Fruit fly (Drosophila melanogaster) whole organism, embryonic: ENCODE results near the gene CG5191.

Experiments
- BEAF-32 ChIP-seq: fragments of 200-800 bp; sonication (Bioruptor generic); optimal IDR thresholded peaks from 3 replicates; lab custom pipeline; 2017; ENCODE audit warnings: missing biosample characterization, missing genetic modification characterization, mild to moderate bottlenecking, moderate library complexity, missing genetic modification reagents
- Blimp-1 ChIP-seq: fragments of 200-800 bp; sonication (Bioruptor generic); optimal IDR thresholded peaks from 3 replicates; lab custom pipeline; 2018; ENCODE audit warnings: missing biosample characterization, missing genetic modification characterization, mild to moderate bottlenecking, moderate library complexity, missing genetic modification reagents
- CG10267 ChIP-seq: fragments of 200-800 bp; sonication (Bioruptor generic); optimal IDR thresholded peaks from 2 replicates; lab custom pipeline; 2018; ENCODE audit warnings: missing biosample characterization, mild to moderate bottlenecking, missing genetic modification characterization, moderate library complexity
- CG11093 ChIP-seq: fragments of 200-800 bp; sonication (Bioruptor generic); IDR thresholded peaks from 3 replicates; pipeline ENCODE4 v1.3.6; 2022; ENCODE audit warnings: missing biosample characterization, missing genetic modification characterization
- CG12104 ChIP-seq: fragments of 200-800 bp; sonication (Bioruptor generic); optimal IDR thresholded peaks from 3 replicates; lab custom pipeline; 2016; ENCODE audit warnings: missing biosample characterization, missing genetic modification characterization
- CG12155 ChIP-seq: fragments of 200-800 bp; sonication (Bioruptor generic); optimal IDR thresholded peaks from 3 replicates; lab custom pipeline; 2016; ENCODE audit warnings: missing biosample characterization, missing genetic modification characterization
- CG1233 ChIP-seq: fragments of 200-800 bp; sonication (Bioruptor generic); optimal IDR thresholded peaks from 4 replicates; lab custom pipeline; 2018; ENCODE audit warnings: missing biosample characterization, mild to moderate bottlenecking, missing genetic modification characterization
- CG13296 ChIP-seq: fragments of 200-800 bp; sonication (Bioruptor generic); optimal IDR thresholded peaks from 3 replicates; lab custom pipeline; 2018; ENCODE audit warnings: missing biosample characterization, mild to moderate bottlenecking, missing genetic modification characterization
- CG13424 ChIP-seq: fragments of 200-800 bp; sonication (Bioruptor generic); optimal IDR thresholded peaks from 2 replicates; lab custom pipeline; 2019; ENCODE audit warnings: missing biosample characterization, mild to moderate bottlenecking, missing genetic modification characterization, moderate library complexity
- CG13775 ChIP-seq: fragments of 200-800 bp; sonication (Bioruptor generic); optimal IDR thresholded peaks from 3 replicates; lab custom pipeline; 2017; ENCODE audit warnings: missing biosample characterization, mild to moderate bottlenecking, missing genetic modification characterization
- CG15601 ChIP-seq: fragments of 200-800 bp; sonication (Bioruptor generic); optimal IDR thresholded peaks from 3 replicates; lab custom pipeline; 2019; ENCODE audit warnings: missing biosample characterization, mild to moderate bottlenecking, missing genetic modification characterization, moderate library complexity
- CG16815 ChIP-seq: fragments of 200-800 bp; sonication (Bioruptor generic); optimal IDR thresholded peaks from 3 replicates; lab custom pipeline; 2017; ENCODE audit warnings: missing biosample characterization, mild to moderate bottlenecking, missing genetic modification characterization
- CG17385 ChIP-seq: fragments of 200-800 bp; sonication (Bioruptor generic); optimal IDR thresholded peaks from 3 replicates; lab custom pipeline; 2018; ENCODE audit warnings: missing biosample characterization, mild to moderate bottlenecking, missing genetic modification characterization
- CG34224 ChIP-seq: fragments of 200-800 bp; sonication (Bioruptor generic); IDR thresholded peaks from 3 replicates; pipeline ENCODE4 v1.3.6; 2022; ENCODE audit warnings: missing biosample characterization, missing genetic modification characterization; ENCODE audit not compliant: partially characterized antibody
- CG5180 ChIP-seq: fragments of 200-800 bp; sonication (Bioruptor generic); optimal IDR thresholded peaks from 3 replicates; lab custom pipeline; 2017; ENCODE audit warnings: missing biosample characterization, missing genetic modification characterization, mild to moderate bottlenecking, moderate library complexity, missing genetic modification reagents
- CG6654 ChIP-seq: fragments of 200-800 bp; sonication (Bioruptor generic); optimal IDR thresholded peaks from 2 replicates; lab custom pipeline; 2017; ENCODE audit warnings: missing biosample characterization, mild to moderate bottlenecking, missing genetic modification characterization
- CG6689 ChIP-seq: fragments of 200-800 bp; sonication (Bioruptor generic); IDR thresholded peaks from 2 replicates; pipeline ENCODE4 v1.3.6; 2022; ENCODE audit warnings: missing biosample characterization, missing genetic modification characterization
- CG7372 ChIP-seq: fragments of 200-800 bp; sonication (Bioruptor generic); IDR thresholded peaks from 2 replicates; pipeline ENCODE4 v1.3.6; 2022; ENCODE audit warnings: missing biosample characterization, missing genetic modification characterization
- CG7745 ChIP-seq: fragments of 200-800 bp; sonication (Bioruptor generic); optimal IDR thresholded peaks from 2 replicates; lab custom pipeline; 2018; ENCODE audit warnings: missing biosample characterization, mild to moderate bottlenecking, missing genetic modification characterization, moderate library complexity
- CG8290 ChIP-seq, 3 experiments: fragments of 200-800 bp; sonication (Bioruptor generic); optimal IDR thresholded peaks; 2 replicates each; lab custom pipeline; 2016 to 2019; ENCODE audit warnings: missing biosample characterization in 3 of 3, missing genetic modification characterization in 3 of 3, mild to moderate bottlenecking in 2 of 3, moderate library complexity in 1 of 3
- D19B ChIP-seq: fragments of 200-800 bp; sonication (Bioruptor generic); optimal IDR thresholded peaks from 2 replicates; lab custom pipeline; 2017; ENCODE audit warnings: missing biosample characterization, mild to moderate bottlenecking, missing genetic modification characterization
- Deaf1 ChIP-seq: fragments of 200-800 bp; optimal IDR thresholded peaks from 3 replicates; lab custom pipeline; 2019; ENCODE audit warnings: missing biosample characterization, mild to moderate bottlenecking, missing genetic modification characterization, moderate library complexity
- Drgx ChIP-seq: fragments of 200-800 bp; sonication (Bioruptor generic); IDR thresholded peaks from 2 replicates; pipeline ENCODE4 v1.3.6; 2022; ENCODE audit warnings: missing biosample characterization, missing genetic modification characterization
- E2f2 ChIP-seq: fragments of 200-800 bp; sonication (Bioruptor generic); IDR thresholded peaks from 2 replicates; pipeline ENCODE4 v1.3.6; 2022; ENCODE audit warnings: missing biosample characterization, missing genetic modification characterization
- Hr51 ChIP-seq, 2 experiments: fragments of 200-800 bp; sonication (Bioruptor generic); optimal IDR thresholded peaks; 2 replicates in 1 of 2; 3 replicates in 1 of 2; lab custom pipeline; 2016 to 2018; ENCODE audit warnings: missing biosample characterization in 2 of 2, missing genetic modification characterization in 2 of 2, mild to moderate bottlenecking in 1 of 2, moderate library complexity in 1 of 2
- Lim3 ChIP-seq: fragments of 200-800 bp; sonication (Bioruptor generic); IDR thresholded peaks from 2 replicates; pipeline ENCODE4 v1.3.6; 2022; ENCODE audit warnings: missing biosample characterization, missing genetic modification characterization
- MBD-R2 ChIP-seq: fragments of 200-800 bp; sonication (Bioruptor generic); IDR thresholded peaks from 2 replicates; pipeline ENCODE4 v1.3.6; 2022; ENCODE audit warnings: missing biosample characterization, missing genetic modification characterization
- MESR4 ChIP-seq: fragments of 200-800 bp; sonication (Bioruptor generic); optimal IDR thresholded peaks from 2 replicates; lab custom pipeline; 2018; ENCODE audit warnings: missing biosample characterization, mild to moderate bottlenecking, missing genetic modification characterization, moderate library complexity
- Max ChIP-seq: fragments of 200-800 bp; sonication (Bioruptor generic); optimal IDR thresholded peaks from 2 replicates; lab custom pipeline; 2016; ENCODE audit warnings: missing biosample characterization, mild to moderate bottlenecking, missing genetic modification characterization
- Mrtf ChIP-seq: fragments of 200-800 bp; sonication (Bioruptor generic); IDR thresholded peaks from 3 replicates; pipeline ENCODE4 v1.3.6; 2022; ENCODE audit warnings: missing biosample characterization, missing genetic modification characterization
- NfI ChIP-seq: fragments of 200-800 bp; sonication (Bioruptor generic); optimal IDR thresholded peaks from 3 replicates; lab custom pipeline; 2018; ENCODE audit warnings: missing biosample characterization, mild to moderate bottlenecking, missing genetic modification characterization, moderate library complexity
- Sox100B ChIP-seq: fragments of 200-800 bp; sonication (Bioruptor generic); optimal IDR thresholded peaks from 3 replicates; lab custom pipeline; 2018; ENCODE audit warnings: missing biosample characterization, mild to moderate bottlenecking, missing genetic modification characterization
- YL-1 ChIP-seq: fragments of 200-800 bp; sonication (Bioruptor generic); optimal IDR thresholded peaks from 3 replicates; lab custom pipeline; 2017; ENCODE audit warnings: missing biosample characterization, mild to moderate bottlenecking, missing genetic modification characterization
- az2 ChIP-seq: fragments of 200-800 bp; sonication (Bioruptor generic); optimal IDR thresholded peaks from 3 replicates; lab custom pipeline; 2016; ENCODE audit warnings: missing biosample characterization, missing genetic modification characterization
- bcd ChIP-seq: fragments of 200-800 bp; sonication (Bioruptor generic); optimal IDR thresholded peaks from 2 replicates; lab custom pipeline; 2017; ENCODE audit warnings: missing biosample characterization, mild to moderate bottlenecking, missing genetic modification characterization
- bigmax ChIP-seq: fragments of 200-800 bp; sonication (Bioruptor generic); optimal IDR thresholded peaks from 2 replicates; lab custom pipeline; 2018; ENCODE audit warnings: missing biosample characterization, mild to moderate bottlenecking, missing genetic modification characterization
- chif ChIP-seq, 2 experiments: fragments of 200-800 bp; sonication (Bioruptor generic); optimal IDR thresholded peaks; 3 replicates each; lab custom pipeline; 2016; ENCODE audit warnings: missing biosample characterization in 2 of 2, missing genetic modification characterization in 2 of 2
- cwo ChIP-seq: fragments of 200-800 bp; sonication (Bioruptor generic); optimal IDR thresholded peaks from 3 replicates; lab custom pipeline; 2017; ENCODE audit warnings: missing biosample characterization, missing genetic modification characterization, mild to moderate bottlenecking, moderate library complexity, missing genetic modification reagents
- dpn ChIP-seq, 2 experiments: fragments of 200-800 bp; sonication (Bioruptor generic); optimal IDR thresholded peaks; 3 replicates each; lab custom pipeline; 2016; ENCODE audit warnings: missing biosample characterization in 2 of 2, missing genetic modification characterization in 2 of 2
- gem ChIP-seq: fragments of 200-800 bp; sonication (Bioruptor generic); optimal IDR thresholded peaks from 2 replicates; lab custom pipeline; 2019; ENCODE audit warnings: missing biosample characterization, mild to moderate bottlenecking, missing genetic modification characterization, moderate library complexity
- inv ChIP-seq: fragments of 200-800 bp; sonication (Bioruptor generic); IDR thresholded peaks from 2 replicates; pipeline ENCODE4 v1.3.6; 2022; ENCODE audit warnings: missing biosample characterization, missing genetic modification characterization; ENCODE audit not compliant: partially characterized antibody
- lab ChIP-seq: fragments of 200-800 bp; sonication (Bioruptor generic); optimal IDR thresholded peaks from 3 replicates; lab custom pipeline; 2017; ENCODE audit warnings: missing biosample characterization, missing genetic modification characterization, mild to moderate bottlenecking, moderate library complexity, missing genetic modification reagents
- lilli ChIP-seq: fragments of 200-800 bp; sonication (Bioruptor generic); optimal IDR thresholded peaks from 3 replicates; lab custom pipeline; 2016; ENCODE audit warnings: missing biosample characterization, missing genetic modification characterization
- mam ChIP-seq: fragments of 200-800 bp; sonication (Bioruptor generic); optimal IDR thresholded peaks from 3 replicates; lab custom pipeline; 2016; ENCODE audit warnings: missing biosample characterization, missing genetic modification characterization
- pita ChIP-seq: fragments of 200-800 bp; sonication (Bioruptor generic); optimal IDR thresholded peaks from 2 replicates; lab custom pipeline; 2017; ENCODE audit warnings: missing biosample characterization, mild to moderate bottlenecking, missing genetic modification characterization
- sens ChIP-seq: fragments of 200-800 bp; sonication (Bioruptor generic); peaks from one replicate; lab custom pipeline; 2016; ENCODE audit warnings: missing biosample characterization, missing genetic modification characterization
- slbo ChIP-seq: fragments of 200-800 bp; sonication (Bioruptor generic); IDR thresholded peaks from 2 replicates; pipeline ENCODE4 v1.3.6; 2022; ENCODE audit warnings: missing biosample characterization, missing genetic modification characterization
- trem ChIP-seq: fragments of 200-800 bp; optimal IDR thresholded peaks from 3 replicates; lab custom pipeline; 2019; ENCODE audit warnings: missing biosample characterization, mild to moderate bottlenecking, missing genetic modification characterization, moderate library complexity

The CG5191 gene

DNA sequence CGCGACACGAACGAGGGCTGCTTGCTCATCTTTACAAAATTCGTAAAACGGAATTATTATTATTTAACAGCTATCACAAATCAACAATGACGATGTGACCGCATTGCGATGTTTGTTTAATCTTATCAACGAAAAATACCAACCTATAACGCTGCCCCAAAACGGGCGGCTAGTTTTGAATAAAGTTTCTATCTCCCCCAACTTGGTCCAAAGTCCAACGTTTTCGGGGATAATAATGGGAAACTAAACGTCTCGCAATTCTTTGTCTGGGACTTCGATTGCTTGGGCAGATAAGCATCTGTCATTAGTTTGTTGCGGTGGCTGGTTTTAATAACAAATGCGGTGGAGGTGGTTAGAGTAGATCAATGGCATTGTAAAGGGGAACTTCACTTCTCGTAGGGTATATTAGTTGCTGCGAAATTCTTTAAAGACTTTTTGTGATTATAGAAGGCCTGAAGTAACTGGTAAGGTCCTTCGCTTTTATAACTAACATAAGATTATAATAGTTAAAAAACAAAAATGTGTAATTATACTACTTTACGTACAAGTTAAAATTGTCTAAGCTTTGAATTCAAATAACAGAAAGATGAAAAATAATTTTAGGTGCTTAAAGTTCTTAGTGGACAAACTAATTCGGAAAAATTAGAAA, 522 bp upstream of the CG5191 start, which contains the start of gene CG15922 (continued):
- TF ChIP-seq bcd (peak; percentile 32), Drgx (GFP tag; lab: Robert Waterston, UW) (peak; percentile 16; the same call in 1 of the 2 replicates), YL-1 (GFP tag; lab: Kevin White, UChicago) (peak; percentile 8), CG13775 (peak; percentile 22), lab (peak; percentile 5), Mrtf (GFP tag; lab: Robert Waterston, UW) (no peak), Max (peak; percentile 14), NfI (GFP tag; lab: Kevin White, UChicago) (peak; percentile 12), bigmax (GFP tag; lab: Kevin White, UChicago) (peak; percentile 30), inv (no peak), CG34224 (GFP tag; lab: Robert Waterston, UW) (peak; percentile 31; the same call in 1 of the 3 replicates), CG10267 (peak; percentile 1), CG6654 (GFP tag; lab: Kevin White, UChicago) (no peak), chif (GFP tag; optimal IDR thresholded peaks at IDR 0.05; lab: Kevin White, UChicago) (no peak), E2f2 (GFP tag; lab: Robert Waterston, UW) (peak; percentile 86), lilli (GFP tag; lab: Kevin White, UChicago) (peak; percentile 44), pita (GFP tag; lab: Kevin White, UChicago) (no peak), Deaf1 (tag; lab: Kevin White, UChicago) (no peak), CG7372 (0 out of 2 replicates have a peak, but pooled peaks have one; percentile 25), cwo (GFP tag; lab: Kevin White, UChicago) (peak; percentile 39), CG8290 (GFP tag; optimal IDR thresholded peaks at IDR 0.05; lab: Kevin White, UChicago) (no peak), CG8290 (tag; optimal IDR thresholded peaks at IDR 0.05; lab: Kevin White, UChicago) (peak in 1 of 2 experiments; percentile 23), mam (peak; percentile 10), CG12155 (GFP tag; lab: Kevin White, UChicago) (peak; percentile 1), CG6689 (GFP tag; lab: Robert Waterston, UW) (0 out of 2 replicates have a peak, but pooled peaks have one; percentile 22), gem (peak; percentile 35), MBD-R2 (GFP tag; lab: Robert Waterston, UW) (peak; percentile 53), slbo (GFP tag; lab: Robert Waterston, UW) (peak; percentile 58), D19B (GFP tag; lab: Kevin White, UChicago) (peak; percentile 67), CG16815 (GFP tag; lab: Kevin White, UChicago) (peak; percentile 0), Hr51 (GFP tag; optimal IDR thresholded peaks at IDR 0.05; lab: Kevin White, UChicago) (peak in 1 of 2 experiments; percentile 16), dpn (GFP tag; optimal IDR thresholded peaks at IDR 0.05; lab: Kevin White, UChicago) (peak; percentile 17 to 27), CG12104 (GFP tag; lab: Kevin White, UChicago) (peak; percentile 39), sens (GFP tag; lab: Kevin White, UChicago) (peak; percentile 42), CG13296 (GFP tag; lab: Kevin White, UChicago) (peak; percentile 2), Blimp-1 (peak; percentile 10), Lim3 (GFP tag; lab: Robert Waterston, UW) (no peak), CG15601 (tag; lab: Kevin White, UChicago) (peak; percentile 17), MESR4 (peak; percentile 32), CG13424 (tag; lab: Kevin White, UChicago) (peak; percentile 33), BEAF-32 (peak; percentile 20), CG17385 (GFP tag; lab: Kevin White, UChicago) (no peak), CG7745 (peak; percentile 33), trem (tag; lab: Kevin White, UChicago) (peak; percentile 8), az2 (GFP tag; lab: Kevin White, UChicago) (peak; percentile 30), CG11093 (no peak), CG1233 (GFP tag; lab: Kevin White, UChicago) (peak; percentile 6), CG5180 (GFP tag; lab: Kevin White, UChicago) (peak; percentile 31), Sox100B (peak; percentile 41)
